Fruit fly (Drosophila melanogaster): ENCODE results near the gene CG34309.

CG34309 gene

dm6 chr3R:13406898-13407297 is 34.5 kb downstream of the CG34309 start, which contains the start of gene yellow-e2:
TSS of gene yellow-e2 (minus strand) at chr3R:13406998.
- TF ChIP-seq CG8478 (optimal IDR thresholded peaks at IDR 0.05) (no peak), CTCF (optimal IDR thresholded peaks at IDR 0.05) (no peak)

dm6 chr3R:13412704-13413103 is 40.3 kb downstream of the CG34309 start:
- TF ChIP-seq CG8478 (optimal IDR thresholded peaks at IDR 0.05) = no peak
- no peak for TF ChIP-seq CTCF (optimal IDR thresholded peaks at IDR 0.05)

- no peak for TF ChIP-seq CG8478 (optimal IDR thresholded peaks at IDR 0.05)
- no peak for TF ChIP-seq CTCF (optimal IDR thresholded peaks at IDR 0.05)
Observed at dm6 chr3R:13415186-13415585, 42.8 kb downstream of the CG34309 start, which contains the start of gene yellow-e. TSS of gene yellow-e (minus strand) at chr3R:13415286.

dm6 chr3R:13417067-13417595 is 44.7 kb downstream of the CG34309 start:
- TF ChIP-seq CTCF (optimal IDR thresholded peaks at IDR 0.05) = no peak
- TF ChIP-seq CG8478 (optimal IDR thresholded peaks at IDR 0.05) = no peak

dm6 chr3R:13419979-13420378 is 47.5 kb downstream of the CG34309 start, which contains the start of gene Ir87a:
TSS of gene Ir87a (plus strand) at chr3R:13420279.
- TF ChIP-seq CTCF (optimal IDR thresholded peaks at IDR 0.05) = no peak
- TF ChIP-seq CG8478 (optimal IDR thresholded peaks at IDR 0.05) = no peak

dm6 chr3R:13422178-13422577 is 49.7 kb downstream of the CG34309 start:
- TF ChIP-seq CG8478 (optimal IDR thresholded peaks at IDR 0.05) = no peak
- TF ChIP-seq CTCF (optimal IDR thresholded peaks at IDR 0.05) = no peak
